Fruit fly (Drosophila melanogaster): ENCODE measurements around the gene CG46396.

- TF ChIP-seq usp (GFP tag; optimal IDR thresholded peaks at IDR 0.05) (no peak), pan (optimal IDR thresholded peaks at IDR 0.05) (no peak), psq (optimal IDR thresholded peaks at IDR 0.05) (no peak), Dll (optimal IDR thresholded peaks at IDR 0.05) (no peak), EcR (GFP tag; optimal IDR thresholded peaks at IDR 0.05) (no peak), CG8478 (optimal IDR thresholded peaks at IDR 0.05) (no peak)
These were observed 11.2 kb downstream of the CG46396 start for dm6 chr3R:6315078-6315477.

All from whole organism.